Worm (Caenorhabditis elegans) whole organism, mixed stage, embryonic: ENCODE data around the gene clec-183.

Experiments used
- cnd-1 ChIP-seq: fragments of 200-800 bp; sonication (Bioruptor generic); optimal IDR thresholded peaks from 2 replicates; lab custom pipeline; 2018; ENCODE audit warnings: mild to moderate bottlenecking, missing genetic modification characterization, missing compliant biosample characterization
- hlh-1 ChIP-seq: fragments of 150-350 bp; optimal IDR thresholded peaks from 2 replicates; lab custom pipeline; 2014; ENCODE audit warnings: missing biosample characterization, missing genetic modification reagents, missing genetic modification characterization
- nhr-76 ChIP-seq: sonication (generic microtip); optimal IDR thresholded peaks from 2 replicates; lab custom pipeline; 2017; ENCODE audit warnings: missing biosample characterization, missing genetic modification characterization
- tbx-8 ChIP-seq: fragments of 200-800 bp; sonication (Bioruptor generic); optimal IDR thresholded peaks from 2 replicates; lab custom pipeline; 2018; ENCODE audit warnings: mild to moderate bottlenecking, missing genetic modification characterization, moderate library complexity, missing compliant biosample characterization

ce11 chrIV:9330755-9331154, 2.9 kb downstream of the clec-183 start, which contains the start of gene nspg-7.1:
- TF ChIP-seq nhr-76 (tag; lab: Kevin White, UChicago) (no peak), tbx-8 (GFP tag; lab: Kevin White, UChicago) (no peak), hlh-1 (tag; lab: Kevin White, UChicago) (no peak), cnd-1 (tag; lab: Kevin White, UChicago) (no peak)
